Worm (Caenorhabditis elegans): Measurements from ENCODE around the gene such-1.

- TF ChIP-seq skn-1 (tag; optimal IDR thresholded peaks at IDR 0.05) (no peak), snpc-4 (tag; optimal IDR thresholded peaks at IDR 0.05) (no peak), sox-4 (tag; optimal IDR thresholded peaks at IDR 0.05) (no peak), pag-3 (tag; optimal IDR thresholded peaks at IDR 0.05; ENCODE audit: borderline replicate concordance, insufficient read depth) (no peak), tlp-1 (tag; optimal IDR thresholded peaks at IDR 0.05) (no peak), egl-27 (tag; optimal IDR thresholded peaks at IDR 0.05) (no peak), fkh-10 (GFP tag; optimal IDR thresholded peaks at IDR 0.05) (no peak), nhr-11 (tag; optimal IDR thresholded peaks at IDR 0.05) (no peak), lin-13 (GFP tag; optimal IDR thresholded peaks at IDR 0.05) (no peak), unc-86 (tag; optimal IDR thresholded peaks at IDR 0.05) (no peak), ama-1 (optimal IDR thresholded peaks at IDR 0.05) (no peak), nhr-71 (tag; optimal IDR thresholded peaks at IDR 0.05) (no peak), aly-2 (tag; optimal IDR thresholded peaks at IDR 0.05) (no peak), nhr-237 (tag; optimal IDR thresholded peaks at IDR 0.05) (no peak)
Observed at ce11 chrIII:11484139-11484590, 39.4 kb downstream of the such-1 start, which contains the start of gene fbxa-220.

Data from whole organism, L1 larva.